Fruit fly (Drosophila melanogaster): ENCODE data around the gene CG31195.

dm6 chr3R:20788559-20788958, 26.4 kb upstream of the CG31195 start:
- TF ChIP-seq CG8478 (optimal IDR thresholded peaks at IDR 0.05) (no peak), CTCF (optimal IDR thresholded peaks at IDR 0.05) (no peak)
